Fruit fly (Drosophila melanogaster) whole organism, embryonic: Measurements from ENCODE around the gene Fgop2.

ENCODE experiments used
- Aef1 ChIP-seq: fragments of 200-800 bp; sonication (Bioruptor generic); IDR thresholded peaks from 3 replicates; pipeline ENCODE4 v1.3.6; 2022; ENCODE audit warnings: missing biosample characterization, missing genetic modification characterization
- CG12236 ChIP-seq: fragments of 200-800 bp; sonication (Bioruptor generic); optimal IDR thresholded peaks from 2 replicates; lab custom pipeline; 2016; ENCODE audit warnings: missing biosample characterization, missing genetic modification characterization
- CG1233 ChIP-seq: fragments of 200-800 bp; sonication (Bioruptor generic); optimal IDR thresholded peaks from 4 replicates; lab custom pipeline; 2018; ENCODE audit warnings: missing biosample characterization, mild to moderate bottlenecking, missing genetic modification characterization
- CG13287 ChIP-seq: fragments of 200-800 bp; sonication (Bioruptor generic); IDR thresholded peaks from 2 replicates; pipeline ENCODE4 v1.3.6; 2022; ENCODE audit warnings: missing biosample characterization, missing genetic modification characterization; ENCODE audit not compliant: partially characterized antibody
- CG15479 ChIP-seq: fragments of 200-800 bp; sonication (Bioruptor generic); optimal IDR thresholded peaks from 3 replicates; lab custom pipeline; 2019; ENCODE audit warnings: missing biosample characterization, mild to moderate bottlenecking, missing genetic modification characterization, moderate library complexity
- CG1603 ChIP-seq: fragments of 200-800 bp; sonication (Bioruptor generic); optimal IDR thresholded peaks from 2 replicates; lab custom pipeline; 2019; ENCODE audit warnings: missing biosample characterization, mild to moderate bottlenecking, missing genetic modification characterization, moderate library complexity
- CG16779 ChIP-seq: fragments of 200-800 bp; sonication (Bioruptor generic); IDR thresholded peaks from 2 replicates; pipeline ENCODE4 v1.3.6; 2022; ENCODE audit warnings: missing biosample characterization, missing genetic modification characterization
- CG2199 ChIP-seq: fragments of 200-800 bp; sonication (Bioruptor generic); IDR thresholded peaks from 3 replicates; pipeline ENCODE4 v1.3.6; 2022; ENCODE audit warnings: missing biosample characterization, missing genetic modification characterization
- CG30403 ChIP-seq: fragments of 200-800 bp; sonication (Bioruptor generic); optimal IDR thresholded peaks from 3 replicates; lab custom pipeline; 2016; ENCODE audit warnings: missing biosample characterization, missing genetic modification characterization
- CG3065 ChIP-seq: fragments of 200-800 bp; sonication (Bioruptor generic); optimal IDR thresholded peaks from 2 replicates; lab custom pipeline; 2016; ENCODE audit warnings: missing biosample characterization, missing genetic modification characterization
- CG31441 ChIP-seq: fragments of 200-800 bp; sonication (Bioruptor generic); IDR thresholded peaks from 2 replicates; pipeline ENCODE4 v1.3.6; 2022; ENCODE audit warnings: missing biosample characterization, missing genetic modification characterization
- CG32772 ChIP-seq: fragments of 200-800 bp; sonication (Bioruptor generic); IDR thresholded peaks from 2 replicates; pipeline ENCODE4 v1.3.6; 2022; ENCODE audit warnings: missing biosample characterization, missing genetic modification characterization
- CG43689 ChIP-seq: fragments of 200-800 bp; sonication (Bioruptor generic); IDR thresholded peaks from 2 replicates; pipeline ENCODE4 v1.3.6; 2022; ENCODE audit warnings: missing biosample characterization, missing genetic modification characterization
- CG5953 ChIP-seq: fragments of 200-800 bp; sonication (Bioruptor generic); IDR thresholded peaks from 2 replicates; pipeline ENCODE4 v1.3.6; 2022; ENCODE audit warnings: missing biosample characterization, missing genetic modification characterization
- CG6689 ChIP-seq: fragments of 200-800 bp; sonication (Bioruptor generic); IDR thresholded peaks from 2 replicates; pipeline ENCODE4 v1.3.6; 2022; ENCODE audit warnings: missing biosample characterization, missing genetic modification characterization
- CG6765 ChIP-seq: fragments of 200-800 bp; sonication (Bioruptor generic); optimal IDR thresholded peaks from 3 replicates; lab custom pipeline; 2017; ENCODE audit warnings: missing biosample characterization, mild to moderate bottlenecking, missing genetic modification characterization
- CG7271 ChIP-seq: fragments of 200-800 bp; sonication (Bioruptor generic); optimal IDR thresholded peaks from 2 replicates; lab custom pipeline; 2018; ENCODE audit warnings: missing biosample characterization, mild to moderate bottlenecking, missing genetic modification characterization, moderate library complexity
- CG9215 ChIP-seq: fragments of 200-800 bp; sonication (Bioruptor generic); IDR thresholded peaks from 2 replicates; pipeline ENCODE4 v1.3.6; 2022; ENCODE audit warnings: missing biosample characterization, missing genetic modification characterization
- CG9609 ChIP-seq: fragments of 200-800 bp; sonication (Bioruptor generic); optimal IDR thresholded peaks from 3 replicates; lab custom pipeline; 2016; ENCODE audit warnings: missing biosample characterization, missing genetic modification characterization
- Dip3 ChIP-seq: fragments of 200-800 bp; sonication (Bioruptor generic); optimal IDR thresholded peaks from 3 replicates; lab custom pipeline; 2016; ENCODE audit warnings: missing biosample characterization, missing genetic modification characterization
- Eip74EF ChIP-seq, 2 experiments: fragments of 200-800 bp in 1 of 2; fragments of >200 bp in 1 of 2; sonication (Bioruptor generic) in 1 of 2; optimal IDR thresholded peaks; 2 replicates each; lab custom pipeline; 2017 to 2019; ENCODE audit warnings: missing biosample characterization in 2 of 2, missing genetic modification characterization in 2 of 2, mild to moderate bottlenecking in 1 of 2, moderate library complexity in 1 of 2
- HLH54F ChIP-seq: fragments of 200-800 bp; sonication (Bioruptor generic); optimal IDR thresholded peaks from 3 replicates; lab custom pipeline; 2016; ENCODE audit warnings: missing biosample characterization, missing genetic modification characterization
- HmgZ ChIP-seq: fragments of 200-800 bp; sonication (Bioruptor generic); optimal IDR thresholded peaks from 2 replicates; lab custom pipeline; 2018; ENCODE audit warnings: missing biosample characterization, mild to moderate bottlenecking, missing genetic modification characterization
- Myb ChIP-seq: fragments of 200-800 bp; sonication (Bioruptor generic); optimal IDR thresholded peaks from 2 replicates; lab custom pipeline; 2016; ENCODE audit warnings: missing biosample characterization, missing genetic modification characterization
- NC2β ChIP-seq: fragments of 200-800 bp; sonication (Bioruptor generic); optimal IDR thresholded peaks from 2 replicates; lab custom pipeline; 2016; ENCODE audit warnings: missing biosample characterization, missing genetic modification characterization
- Oli ChIP-seq: fragments of 200-800 bp; sonication (Bioruptor generic); optimal IDR thresholded peaks from 2 replicates; lab custom pipeline; 2018; ENCODE audit warnings: missing biosample characterization, mild to moderate bottlenecking, missing genetic modification characterization, moderate library complexity
- Pdp1 ChIP-seq, 2 experiments: fragments of 200-800 bp; sonication (Bioruptor generic); optimal IDR thresholded peaks; 3 replicates each; lab custom pipeline; 2016; ENCODE audit warnings: missing biosample characterization in 2 of 2, missing genetic modification characterization in 2 of 2, mild to moderate bottlenecking in 1 of 2, moderate library complexity in 1 of 2
- Scr ChIP-seq: fragments of 200-800 bp; sonication (Bioruptor generic); IDR thresholded peaks from 2 replicates; pipeline ENCODE4 v1.3.6; 2022; ENCODE audit warnings: missing biosample characterization, missing genetic modification characterization; ENCODE audit not compliant: partially characterized antibody
- ac ChIP-seq: fragments of 200-800 bp; sonication (Bioruptor generic); optimal IDR thresholded peaks from 3 replicates; lab custom pipeline; 2017; ENCODE audit warnings: missing biosample characterization, mild to moderate bottlenecking, missing genetic modification characterization
- cad ChIP-seq: fragments of >200 bp; optimal IDR thresholded peaks from 2 replicates; lab custom pipeline; 2017; ENCODE audit warnings: missing biosample characterization, missing genetic modification characterization
- chinmo ChIP-seq: fragments of 200-800 bp; sonication (Bioruptor generic); IDR thresholded peaks from 4 replicates; pipeline ENCODE4 v1.3.6; 2022; ENCODE audit warnings: missing biosample characterization, missing genetic modification characterization; ENCODE audit not compliant: partially characterized antibody
- crp ChIP-seq, 2 experiments: fragments of 200-800 bp; sonication (Bioruptor generic); optimal IDR thresholded peaks; 2 replicates in 1 of 2; 3 replicates in 1 of 2; lab custom pipeline; 2017; ENCODE audit warnings: missing biosample characterization in 2 of 2, missing genetic modification characterization in 2 of 2, mild to moderate bottlenecking in 1 of 2, moderate library complexity in 1 of 2
- danr ChIP-seq: fragments of 200-800 bp; sonication (Bioruptor generic); IDR thresholded peaks from 2 replicates; pipeline ENCODE4 v1.3.6; 2022; ENCODE audit warnings: missing biosample characterization, missing genetic modification characterization
- dmrt99B ChIP-seq: fragments of 200-800 bp; sonication (Bioruptor generic); optimal IDR thresholded peaks from 2 replicates; lab custom pipeline; 2018; ENCODE audit warnings: missing biosample characterization, mild to moderate bottlenecking, missing genetic modification characterization, moderate library complexity
- eve ChIP-seq, 2 experiments: fragments of >200 bp; optimal IDR thresholded peaks; 2 replicates each; lab custom pipeline; 2017; ENCODE audit warnings: missing biosample characterization in 2 of 2, missing genetic modification characterization in 2 of 2
- fd96Cb ChIP-seq: fragments of 200-800 bp; sonication (Bioruptor generic); optimal IDR thresholded peaks from 2 replicates; lab custom pipeline; 2018; ENCODE audit warnings: missing biosample characterization, mild to moderate bottlenecking, missing genetic modification characterization, moderate library complexity
- gsb ChIP-seq: fragments of 200-800 bp; sonication (Bioruptor generic); IDR thresholded peaks from 2 replicates; pipeline ENCODE4 v1.3.6; 2022; ENCODE audit warnings: missing biosample characterization, missing genetic modification characterization
- ham ChIP-seq: fragments of 200-800 bp; sonication (Bioruptor generic); IDR thresholded peaks from 2 replicates; pipeline ENCODE4 v1.3.6; 2022; ENCODE audit warnings: missing biosample characterization, missing genetic modification characterization
- ind ChIP-seq: fragments of 200-800 bp; sonication (Bioruptor generic); optimal IDR thresholded peaks from 3 replicates; lab custom pipeline; 2016; ENCODE audit warnings: missing biosample characterization, missing genetic modification characterization
- ken ChIP-seq: fragments of 200-800 bp; sonication (Bioruptor generic); IDR thresholded peaks from 3 replicates; pipeline ENCODE4 v1.3.6; 2022; ENCODE audit warnings: missing biosample characterization, missing genetic modification characterization
- lab ChIP-seq: fragments of 200-800 bp; sonication (Bioruptor generic); optimal IDR thresholded peaks from 3 replicates; lab custom pipeline; 2017; ENCODE audit warnings: missing biosample characterization, missing genetic modification characterization, mild to moderate bottlenecking, moderate library complexity, missing genetic modification reagents
- lbe ChIP-seq: fragments of 200-800 bp; sonication (Bioruptor generic); optimal IDR thresholded peaks from 2 replicates; lab custom pipeline; 2016; ENCODE audit warnings: missing biosample characterization, mild to moderate bottlenecking, missing genetic modification characterization
- lmd ChIP-seq: fragments of 200-800 bp; sonication (Bioruptor generic); IDR thresholded peaks from 2 replicates; pipeline ENCODE4 v1.3.6; 2022; ENCODE audit warnings: missing biosample characterization, missing genetic modification characterization
- luna ChIP-seq: fragments of 200-800 bp; sonication (Bioruptor generic); optimal IDR thresholded peaks from 2 replicates; lab custom pipeline; 2016; ENCODE audit warnings: missing biosample characterization, missing genetic modification characterization
- pnt ChIP-seq: fragments of 200-800 bp; sonication (Bioruptor generic); optimal IDR thresholded peaks from 3 replicates; lab custom pipeline; 2016; ENCODE audit warnings: missing biosample characterization, missing genetic modification characterization
- psq ChIP-seq: fragments of 200-800 bp; sonication (Bioruptor generic); optimal IDR thresholded peaks from 2 replicates; lab custom pipeline; 2017; ENCODE audit warnings: missing biosample characterization, missing genetic modification characterization
- pzg ChIP-seq: fragments of 200-800 bp; sonication (Bioruptor generic); optimal IDR thresholded peaks from 3 replicates; lab custom pipeline; 2018; ENCODE audit warnings: missing biosample characterization, mild to moderate bottlenecking, missing genetic modification characterization, moderate library complexity
- sima ChIP-seq: fragments of 200-800 bp; sonication (Bioruptor generic); optimal IDR thresholded peaks from 2 replicates; lab custom pipeline; 2016; ENCODE audit warnings: missing biosample characterization, missing genetic modification characterization
- slp2 ChIP-seq: fragments of 200-800 bp; sonication (Bioruptor generic); optimal IDR thresholded peaks from 2 replicates; lab custom pipeline; 2016; ENCODE audit warnings: missing biosample characterization, missing genetic modification characterization
- sob ChIP-seq: fragments of 200-800 bp; sonication (Bioruptor generic); IDR thresholded peaks from 2 replicates; pipeline ENCODE4 v1.3.6; 2022; ENCODE audit warnings: missing biosample characterization, missing genetic modification characterization
- tio ChIP-seq: fragments of 200-800 bp; sonication (Bioruptor generic); optimal IDR thresholded peaks from 2 replicates; lab custom pipeline; 2017; ENCODE audit warnings: missing biosample characterization, missing genetic modification characterization, inconsistent platforms

Gene Fgop2

DNA sequence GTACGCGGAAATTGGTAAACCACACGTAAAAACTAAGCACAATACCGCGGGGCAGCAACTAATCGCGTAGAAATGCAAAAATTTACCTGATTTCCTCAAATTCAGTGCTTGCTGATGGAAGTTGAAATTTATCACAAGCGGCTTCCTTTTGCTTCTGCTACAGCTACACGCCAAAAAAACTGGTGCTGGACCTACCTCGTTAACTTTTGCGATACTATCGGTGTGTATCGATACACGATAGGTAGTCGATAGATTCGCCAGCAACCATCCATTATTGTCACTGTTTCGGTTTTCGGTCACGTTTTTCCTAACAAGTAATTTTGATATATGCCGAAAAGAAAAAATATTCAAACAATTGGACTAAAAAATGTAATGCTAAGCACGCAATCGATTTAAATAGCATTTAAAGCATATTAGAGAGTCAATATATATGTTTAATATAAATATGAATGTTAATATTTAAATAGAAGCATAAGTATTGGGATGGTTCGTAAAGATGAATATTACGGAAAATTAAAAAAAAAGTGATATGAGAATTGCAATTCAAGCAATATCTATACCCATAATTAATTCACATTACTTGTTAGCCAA lies 22.4 kb upstream of the Fgop2 start, which contains the start of gene Sumo (continued):
- no peak for TF ChIP-seq CG9609 (GFP tag; lab: Kevin White, UChicago)
- peak; percentile 79 for TF ChIP-seq pzg
- TF ChIP-seq sob (GFP tag; lab: Robert Waterston, UW) = peak; percentile 31; the same call in 1 of the 2 replicates
- no peak for TF ChIP-seq lab (GFP tag; lab: Kevin White, UChicago)
- TF ChIP-seq crp (GFP tag; optimal IDR thresholded peaks at IDR 0.05; lab: Kevin White, UChicago) = no peak
- no peak; the same call in 1 of the 2 replicates for TF ChIP-seq lmd (GFP tag; lab: Robert Waterston, UW)
- no peak for TF ChIP-seq CG12236 (GFP tag; lab: Kevin White, UChicago)
- no peak; the same call in 1 of the 2 replicates for TF ChIP-seq CG9215
- TF ChIP-seq fd96Cb (tag; lab: Kevin White, UChicago) = no peak
- TF ChIP-seq slp2 (GFP tag; lab: Kevin White, UChicago) = no peak
- no peak for TF ChIP-seq CG2199 (GFP tag; lab: Robert Waterston, UW)
- TF ChIP-seq Oli (tag; lab: Kevin White, UChicago) = peak; percentile 30
- TF ChIP-seq CG32772 (GFP tag; lab: Robert Waterston, UW) = no peak
- no peak for TF ChIP-seq NC2β (GFP tag; lab: Kevin White, UChicago)
- TF ChIP-seq CG5953 = no peak
- no peak for TF ChIP-seq CG30403 (GFP tag; lab: Kevin White, UChicago)
- no peak for TF ChIP-seq CG43689
- no peak for TF ChIP-seq tio (GFP tag; lab: Kevin White, UChicago)
- peak; percentile 96 for TF ChIP-seq Scr (GFP tag; lab: Robert Waterston, UW)
- no peak for TF ChIP-seq lbe (GFP tag; lab: Kevin White, UChicago)
- TF ChIP-seq HmgZ = no peak
- no peak for TF ChIP-seq CG16779 (GFP tag; lab: Robert Waterston, UW)
- TF ChIP-seq CG7271 (tag; lab: Kevin White, UChicago) = no peak
- TF ChIP-seq Myb (GFP tag; lab: Kevin White, UChicago) = no peak
- TF ChIP-seq CG15479 (GFP tag; lab: Kevin White, UChicago) = no peak
- TF ChIP-seq CG31441 (GFP tag; lab: Robert Waterston, UW) = peak; percentile 86
- TF ChIP-seq ham (GFP tag; lab: Robert Waterston, UW) = no peak
- TF ChIP-seq CG6689 (GFP tag; lab: Robert Waterston, UW) = no peak
- no peak for TF ChIP-seq dmrt99B (tag; lab: Kevin White, UChicago)
- peak; percentile 98 for TF ChIP-seq chinmo
- TF ChIP-seq ken = peak; percentile 16; the same call in 1 of the 3 replicates
- no peak for TF ChIP-seq danr (GFP tag; lab: Robert Waterston, UW)
- TF ChIP-seq CG3065 = no peak
- peak; percentile 66 for TF ChIP-seq CG1603 (tag; lab: Kevin White, UChicago)
- TF ChIP-seq luna = no peak
- TF ChIP-seq ac (GFP tag; lab: Kevin White, UChicago) = no peak
- no peak for TF ChIP-seq cad
- TF ChIP-seq psq = no peak
- no peak for TF ChIP-seq sima
- TF ChIP-seq CG1233 (GFP tag; lab: Kevin White, UChicago) = no peak
- TF ChIP-seq Dip3 (GFP tag; lab: Kevin White, UChicago) = no peak
- TF ChIP-seq pnt (GFP tag; lab: Kevin White, UChicago) = no peak
- TF ChIP-seq CG13287 (GFP tag; lab: Robert Waterston, UW) = peak; percentile 94
- TF ChIP-seq gsb (GFP tag; lab: Robert Waterston, UW) = peak; percentile 5; the same call in 1 of the 2 replicates
- TF ChIP-seq Pdp1 (GFP tag; optimal IDR thresholded peaks at IDR 0.05; lab: Kevin White, UChicago) = no peak
- TF ChIP-seq Aef1 (GFP tag; lab: Robert Waterston, UW) = no peak
- TF ChIP-seq eve (GFP tag; optimal IDR thresholded peaks at IDR 0.05; lab: Kevin White, UChicago) = no peak
- TF ChIP-seq CG6765 (GFP tag; lab: Kevin White, UChicago) = no peak
- TF ChIP-seq ind (GFP tag; lab: Kevin White, UChicago) = no peak
- no peak for TF ChIP-seq Eip74EF (GFP tag; optimal IDR thresholded peaks at IDR 0.05; lab: Kevin White, UChicago)
- TF ChIP-seq HLH54F (GFP tag; lab: Kevin White, UChicago) = no peak
